Worm (Caenorhabditis elegans) whole organism, L4/young adult: Measurements from ENCODE around the gene ZC190.4.
"Not testable (repeated sequence)": the region's sequence is repeated elsewhere in the genome, so short reads cannot be mapped to it uniquely, and the experiment has no call there.

Experiments used
- W03F9.2 ChIP-seq: fragments of 150-350 bp; optimal IDR thresholded peaks from 2 replicates; lab custom pipeline; 2014; ENCODE audit warnings: missing biosample characterization, missing genetic modification characterization
- dao-5 ChIP-seq: sonication (generic microtip); optimal IDR thresholded peaks from 2 replicates; lab custom pipeline; 2016; ENCODE audit warnings: missing genotype, missing genetic modification characterization, moderate library complexity, missing compliant biosample characterization
- him-1 ChIP-seq: sonication (generic microtip); optimal IDR thresholded peaks from 2 replicates; lab custom pipeline; 2016; ENCODE audit warnings: missing genotype, missing genetic modification reagents, missing genetic modification characterization, missing compliant biosample characterization

Gene ZC190.4

DNA sequence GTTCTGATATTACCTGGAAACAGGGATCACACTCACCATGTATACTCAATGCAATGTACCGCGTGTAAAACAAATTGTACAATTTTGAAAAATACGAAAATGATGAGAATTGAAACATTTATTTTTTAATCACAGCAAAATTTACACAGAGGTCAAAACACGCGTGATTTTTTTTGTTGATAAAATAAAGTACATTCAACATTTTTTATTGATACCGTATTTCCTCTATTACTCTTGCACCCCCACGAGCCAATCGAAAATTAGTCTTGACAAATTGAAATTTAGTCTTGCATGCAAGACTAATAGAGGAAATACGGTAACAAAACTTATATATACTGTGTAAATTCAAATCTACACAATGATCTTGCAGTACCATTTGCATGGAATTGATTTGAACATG, 21.8 kb downstream of the ZC190.4 start, which contains the start of gene ZC190.8:
Gene ZC190.8 (minus strand): TSS at position 101 of the 400 bp plus-strand sequence.
- TF ChIP-seq W03F9.2 (tag; lab: Kevin White, UChicago) (no peak), him-1 (tag; lab: Kevin White, UChicago) (no peak), dao-5 (tag; lab: Kevin White, UChicago) (no peak)

DNA sequence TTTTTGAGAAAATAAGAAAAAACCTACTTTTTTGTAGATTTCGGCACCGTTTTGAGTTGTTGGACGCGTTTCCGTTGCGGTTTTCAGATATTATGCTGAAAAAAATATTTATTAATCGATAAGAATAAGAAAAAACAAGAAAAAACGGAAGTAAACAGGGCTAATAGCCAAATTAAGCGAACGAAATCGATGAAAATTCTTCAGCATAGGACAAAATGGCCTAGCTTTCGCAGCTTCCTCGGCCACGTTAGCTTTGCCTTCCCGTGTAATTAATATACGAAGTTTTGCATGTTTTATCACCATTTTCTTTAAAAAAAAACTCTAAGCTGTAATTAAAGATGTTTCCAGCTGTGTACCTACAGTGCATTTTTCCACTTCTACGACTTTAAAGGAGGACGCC, 30.4 kb downstream of the ZC190.4 start, which contains the start of gene ZC190.10:
Gene ZC190.10 (minus strand): TSS at position 101 of the 400 bp plus-strand sequence.
- not testable (repeated sequence) for TF ChIP-seq W03F9.2, dao-5, him-1 (tag; lab: Kevin White, UChicago)

DNA sequence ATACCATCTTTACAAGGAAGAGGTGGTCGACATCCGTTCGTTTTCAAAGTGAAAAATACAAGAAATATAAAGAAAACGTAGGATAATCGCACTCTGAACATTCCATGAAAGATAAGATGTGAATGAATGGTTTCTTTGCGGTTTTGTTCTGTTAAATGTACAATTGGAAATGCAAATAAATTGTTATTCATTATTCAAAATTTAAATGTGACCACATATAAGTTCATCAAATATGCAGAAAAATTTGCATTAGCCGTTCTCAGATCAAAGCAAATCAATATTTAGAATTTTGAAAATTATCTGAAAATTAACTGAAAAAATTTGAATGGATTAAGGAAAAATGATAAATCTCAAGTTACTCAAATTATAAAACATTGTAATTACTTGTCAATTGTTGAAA, 46.0 kb downstream of the ZC190.4 start, which contains the start of gene ZC178.2:
Gene ZC178.2 (minus strand): TSS at position 101 of the 400 bp plus-strand sequence.
- TF ChIP-seq dao-5 (tag; lab: Kevin White, UChicago) (no peak), W03F9.2 (tag; lab: Kevin White, UChicago) (no peak), him-1 (tag; lab: Kevin White, UChicago) (no peak)

DNA sequence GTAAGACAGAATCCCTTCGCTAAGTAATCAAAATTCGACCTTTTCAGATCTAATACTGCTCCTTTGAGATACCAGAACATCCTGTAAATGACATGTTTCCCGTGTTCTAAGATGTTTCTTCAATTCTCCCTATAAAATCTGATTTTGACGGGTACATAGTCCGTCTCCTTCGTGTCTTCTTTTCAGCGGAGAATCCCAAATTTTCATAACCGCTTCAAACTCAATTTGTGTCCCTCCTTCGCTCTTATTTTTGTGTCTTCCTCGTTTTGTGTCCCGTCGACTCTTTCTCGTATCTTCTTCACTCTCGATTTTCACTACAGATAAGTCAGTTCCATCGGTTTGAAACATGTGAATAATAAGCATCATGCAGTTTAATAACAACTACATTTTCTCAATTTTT, 50.3 kb downstream of the ZC190.4 start, which contains the start of gene glr-5:
Gene glr-5 (plus strand): TSS at position 321 of the 400 bp plus-strand sequence.
- TF ChIP-seq him-1 (tag; lab: Kevin White, UChicago) (no peak), dao-5 (tag; lab: Kevin White, UChicago) (no peak), W03F9.2 (tag; lab: Kevin White, UChicago) (no peak)

DNA sequence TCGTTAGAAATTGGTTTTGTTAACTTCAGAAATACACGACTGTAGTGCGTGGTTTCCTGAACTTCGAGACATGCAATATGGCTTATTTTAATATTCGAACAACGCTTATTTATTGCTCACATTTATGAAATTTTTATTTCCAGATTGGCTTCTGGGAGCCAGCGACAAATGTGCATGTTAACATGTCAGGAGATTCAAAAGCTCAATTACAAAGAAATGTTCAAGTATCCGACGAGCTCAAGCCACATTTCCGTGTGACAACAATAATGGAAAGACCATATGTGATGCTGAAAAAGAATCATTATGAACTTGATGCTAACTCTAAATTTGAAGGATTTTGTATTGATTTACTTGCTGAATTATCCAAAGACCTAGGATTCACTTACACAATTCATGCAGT, 52.5 kb downstream of the ZC190.4 start:
- TF ChIP-seq him-1 (tag; lab: Kevin White, UChicago) (no peak), W03F9.2 (tag; lab: Kevin White, UChicago) (no peak), dao-5 (tag; lab: Kevin White, UChicago) (no peak)
